Worm (Caenorhabditis elegans): Measurements from ENCODE around the gene CD4.11.

- TF ChIP-seq flt-1 (GFP tag; IDR thresholded peaks at IDR 0.05) (no peak), ref-1 (GFP tag; conservative IDR thresholded peaks at IDR 0.05) (no peak), ztf-29 (GFP tag; IDR thresholded peaks at IDR 0.05) (no peak), ztf-23 (GFP tag; IDR thresholded peaks at IDR 0.05) (no peak)
Measured at ce11 chrV:5579666-5580065, 5.3 kb upstream of the CD4.11 start.
